Worm (Caenorhabditis elegans) whole organism, L1 larva: Measurements from ENCODE around the gene F56D2.3.

Experiments used
- elt-2 ChIP-seq: sonication (generic microtip); optimal IDR thresholded peaks from 2 replicates; lab custom pipeline; 2016; ENCODE audit warnings: missing genetic modification characterization, mild to moderate bottlenecking, inconsistent platforms, missing compliant biosample characterization, missing genetic modification reagents
- hlh-17 ChIP-seq: fragments of 200-800 bp; sonication (Bioruptor generic); optimal IDR thresholded peaks from 2 replicates; lab custom pipeline; 2018; ENCODE audit warnings: missing genetic modification characterization, mild to moderate bottlenecking, missing compliant biosample characterization, moderate library complexity, borderline replicate concordance
- hlh-4 ChIP-seq: sonication (generic microtip); optimal IDR thresholded peaks from 2 replicates; lab custom pipeline; 2016; ENCODE audit warnings: mild to moderate bottlenecking, missing genetic modification characterization, missing compliant biosample characterization
- lin-39 ChIP-seq: fragments of 150-350 bp; optimal IDR thresholded peaks from 2 replicates; lab custom pipeline; 2014; ENCODE audit warnings: missing biosample characterization, missing genetic modification reagents, missing genetic modification characterization
- nhr-12 ChIP-seq: sonication (generic microtip); optimal IDR thresholded peaks from 2 replicates; lab custom pipeline; 2017; ENCODE audit warnings: missing biosample characterization, missing genetic modification characterization
- sptf-1 ChIP-seq: fragments of 150-350 bp; optimal IDR thresholded peaks from 2 replicates; lab custom pipeline; 2014; ENCODE audit warnings: missing biosample characterization, missing genetic modification characterization
- unc-130 ChIP-seq: fragments of 150-350 bp; optimal IDR thresholded peaks from 2 replicates; lab custom pipeline; 2017; ENCODE audit warnings: missing biosample characterization, missing genetic modification characterization, inconsistent platforms

The F56D2.3 gene

DNA sequence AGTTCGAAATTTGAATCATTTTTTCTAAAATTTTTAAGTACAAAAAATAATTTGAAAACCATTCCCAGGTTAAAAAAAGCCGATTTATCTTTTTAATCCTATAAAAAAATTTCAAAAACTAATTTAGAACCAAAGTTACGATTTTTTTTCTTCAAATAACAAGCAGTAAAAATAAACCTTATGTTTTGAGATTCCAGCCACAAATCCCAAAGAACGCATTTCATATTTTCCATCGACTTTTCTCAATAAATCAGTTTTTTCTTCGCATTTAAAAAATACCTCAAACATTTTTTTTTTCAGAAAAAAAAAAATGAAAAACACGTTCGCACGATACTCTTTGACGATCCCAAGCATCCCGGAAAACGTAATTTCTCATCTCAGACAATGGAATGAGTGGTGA lies 50.4 kb downstream of the F56D2.3 start, which contains the start of gene ckk-1:
TSS of gene ckk-1 (plus strand) at position 301 of the 400 bp plus-strand sequence.
- no peak for TF ChIP-seq lin-39
- TF ChIP-seq unc-130 (tag; lab: Kevin White, UChicago): no peak
- no peak for TF ChIP-seq elt-2 (tag; lab: Kevin White, UChicago)
- TF ChIP-seq hlh-4 (tag; lab: Kevin White, UChicago): no peak
- TF ChIP-seq hlh-17 (GFP tag; lab: Kevin White, UChicago): no peak
- no peak for TF ChIP-seq nhr-12 (tag; lab: Kevin White, UChicago)
- no peak for TF ChIP-seq sptf-1
